Worm (Caenorhabditis elegans) whole organism, young adult: ENCODE results near the gene peli-1.
A peak's percentile ranks its signal among the peaks of the same experiment; 100 is the strongest.

ENCODE experiments used
- B0019.2 ChIP-seq: fragments of 200-800 bp; sonication (Bioruptor generic); conservative IDR thresholded peaks from 2 replicates; pipeline ENCODE4 v1.3.6; 2022; ENCODE audit warnings: missing genetic modification reagents, missing genetic modification characterization, missing compliant biosample characterization
- B0261.1 ChIP-seq: sonication (generic microtip); optimal IDR thresholded peaks from 2 replicates; lab custom pipeline; 2016; ENCODE audit warnings: mild to moderate bottlenecking, missing genetic modification characterization, moderate library complexity, missing compliant biosample characterization
- B0336.3 ChIP-seq: fragments of 200-800 bp; sonication (Bioruptor generic); IDR thresholded peaks from 2 replicates; pipeline ENCODE4 v1.3.6; 2022; ENCODE audit warnings: missing genetic modification characterization, missing compliant biosample characterization
- D2030.7 ChIP-seq: fragments of 200-800 bp; sonication (Bioruptor generic); IDR thresholded peaks from 2 replicates; pipeline ENCODE4 v1.3.6; 2022; ENCODE audit warnings: missing genetic modification reagents, missing genetic modification characterization, missing compliant biosample characterization
- F22D6.2 ChIP-seq: sonication (generic microtip); optimal IDR thresholded peaks from 2 replicates; lab custom pipeline; 2016; ENCODE audit warnings: mild to moderate bottlenecking, missing genetic modification characterization, missing compliant biosample characterization
- F23B12.7 ChIP-seq: sonication (generic microtip); optimal IDR thresholded peaks from 2 replicates; lab custom pipeline; 2017; ENCODE audit warnings: missing genetic modification characterization, mild to moderate bottlenecking, missing compliant biosample characterization, antibody characterized with exemption, moderate library complexity; ENCODE audit not compliant: insufficient read depth
- F37B4.10 ChIP-seq: fragments of 200-800 bp; sonication (Bioruptor generic); IDR thresholded peaks from 2 replicates; pipeline ENCODE4 v1.3.6; 2022; ENCODE audit warnings: missing genetic modification characterization, missing compliant biosample characterization
- K12H6.12 ChIP-seq: fragments of 200-800 bp; sonication (Bioruptor generic); optimal IDR thresholded peaks from 2 replicates; lab custom pipeline; 2018; ENCODE audit warnings: mild to moderate bottlenecking, missing genetic modification characterization, missing compliant biosample characterization
- T26A5.8 ChIP-seq: sonication (generic microtip); optimal IDR thresholded peaks from 2 replicates; lab custom pipeline; 2016; ENCODE audit warnings: missing genetic modification characterization, missing compliant biosample characterization
- Y53G8AR.9 ChIP-seq: fragments of 200-800 bp; sonication (Bioruptor generic); conservative IDR thresholded peaks from 2 replicates; pipeline ENCODE4 v1.3.6; 2022; ENCODE audit warnings: missing genetic modification reagents, missing genetic modification characterization, missing compliant biosample characterization
- Y56A3A.18 ChIP-seq: fragments of 200-800 bp; sonication (Bioruptor generic); IDR thresholded peaks from 2 replicates; pipeline ENCODE4 v1.3.6; 2022; ENCODE audit warnings: missing genetic modification reagents, missing genetic modification characterization, missing compliant biosample characterization
- Y67H2A.10 ChIP-seq: fragments of 200-800 bp; sonication (Bioruptor generic); conservative IDR thresholded peaks from 2 replicates; pipeline ENCODE4 v1.3.6; 2022; ENCODE audit warnings: missing genetic modification reagents, missing genetic modification characterization, missing compliant biosample characterization
- cebp-2 ChIP-seq: fragments of 200-800 bp; sonication (Bioruptor generic); IDR thresholded peaks from 2 replicates; pipeline ENCODE4 v1.3.6; 2022; ENCODE audit warnings: missing genetic modification characterization, missing compliant biosample characterization
- ceh-27 ChIP-seq: fragments of 200-800 bp; sonication (Bioruptor generic); optimal IDR thresholded peaks from 2 replicates; lab custom pipeline; 2018; ENCODE audit warnings: mild to moderate bottlenecking, missing genetic modification characterization, moderate library complexity, missing compliant biosample characterization
- chd-7 ChIP-seq: sonication (generic microtip); optimal IDR thresholded peaks from 2 replicates; lab custom pipeline; 2016; ENCODE audit warnings: mild to moderate bottlenecking, missing genetic modification characterization, moderate library complexity, missing compliant biosample characterization
- egl-18 ChIP-seq: fragments of 200-800 bp; sonication (Bioruptor generic); IDR thresholded peaks from 2 replicates; pipeline ENCODE4 v1.3.6; 2022; ENCODE audit warnings: missing genetic modification reagents, missing genetic modification characterization, missing compliant biosample characterization
- gei-17 ChIP-seq: fragments of 200-800 bp; sonication (Bioruptor generic); optimal IDR thresholded peaks from 2 replicates; lab custom pipeline; 2018; ENCODE audit warnings: mild to moderate bottlenecking, missing genetic modification characterization, missing compliant biosample characterization
- hlh-12 ChIP-seq: sonication (generic microtip); optimal IDR thresholded peaks from 2 replicates; lab custom pipeline; 2016; ENCODE audit warnings: missing genetic modification characterization, missing compliant biosample characterization
- hmg-1.2 ChIP-seq: fragments of 200-800 bp; sonication (Bioruptor generic); IDR thresholded peaks from 2 replicates; pipeline ENCODE4 v1.3.6; 2022; ENCODE audit warnings: missing genetic modification reagents, missing genetic modification characterization, missing compliant biosample characterization
- let-526 ChIP-seq: fragments of 200-800 bp; sonication (Bioruptor generic); IDR thresholded peaks from 2 replicates; pipeline ENCODE4 v1.3.6; 2022; ENCODE audit warnings: missing genetic modification reagents, missing genetic modification characterization, missing compliant biosample characterization
- let-607 ChIP-seq, 2 experiments: fragments of 200-800 bp in 1 of 2; sonication (Bioruptor generic) in 1 of 2; sonication (generic microtip) in 1 of 2; optimal IDR thresholded peaks; 2 replicates each; lab custom pipeline; 2016 to 2018; ENCODE audit warnings: mild to moderate bottlenecking in 2 of 2, missing compliant biosample characterization in 2 of 2, missing genetic modification characterization in 2 of 2, moderate library complexity in 2 of 2, missing genotype in 1 of 2
- lin-40 ChIP-seq: sonication (generic microtip); optimal IDR thresholded peaks from 2 replicates; lab custom pipeline; 2016; ENCODE audit warnings: missing genetic modification characterization, mild to moderate bottlenecking, missing compliant biosample characterization, missing genotype, missing genetic modification reagents
- lin-54 ChIP-seq: fragments of 200-800 bp; sonication (Bioruptor generic); optimal IDR thresholded peaks from 2 replicates; lab custom pipeline; 2018; ENCODE audit warnings: mild to moderate bottlenecking, missing genetic modification characterization, missing compliant biosample characterization
- lsl-1 ChIP-seq: fragments of 200-800 bp; sonication (Bioruptor generic); optimal IDR thresholded peaks from 2 replicates; lab custom pipeline; 2018; ENCODE audit warnings: mild to moderate bottlenecking, missing genetic modification characterization, moderate library complexity, missing compliant biosample characterization
- lsy-27 ChIP-seq: sonication (generic microtip); optimal IDR thresholded peaks from 2 replicates; lab custom pipeline; 2017; ENCODE audit warnings: missing genetic modification characterization, mild to moderate bottlenecking, missing compliant biosample characterization, antibody characterized with exemption, missing genotype, borderline replicate concordance; ENCODE audit not compliant: insufficient read depth
- madf-10 ChIP-seq: sonication (generic microtip); optimal IDR thresholded peaks from 2 replicates; lab custom pipeline; 2016; ENCODE audit warnings: mild to moderate bottlenecking, missing genetic modification characterization, missing compliant biosample characterization
- madf-6 ChIP-seq: fragments of 200-800 bp; sonication (Bioruptor generic); IDR thresholded peaks from 2 replicates; pipeline ENCODE4 v1.3.6; 2022; ENCODE audit warnings: missing genetic modification reagents, missing genetic modification characterization, missing compliant biosample characterization
- mcd-1 ChIP-seq: fragments of 200-800 bp; sonication (Bioruptor generic); IDR thresholded peaks from 2 replicates; pipeline ENCODE4 v1.3.6; 2022; ENCODE audit warnings: missing genetic modification reagents, missing genetic modification characterization, missing compliant biosample characterization
- mel-28 ChIP-seq: sonication (generic microtip); optimal IDR thresholded peaks from 2 replicates; lab custom pipeline; 2016; ENCODE audit warnings: borderline replicate concordance, mild to moderate bottlenecking, missing genetic modification characterization, missing compliant biosample characterization
- mes-4 ChIP-seq: sonication (generic microtip); optimal IDR thresholded peaks from 2 replicates; lab custom pipeline; 2016; ENCODE audit warnings: missing genotype, missing genetic modification characterization, missing compliant biosample characterization
- nfya-2 ChIP-seq: fragments of 200-800 bp; sonication (Bioruptor generic); IDR thresholded peaks from 2 replicates; pipeline ENCODE4 v1.3.6; 2022; ENCODE audit warnings: missing genetic modification reagents, missing genetic modification characterization, missing compliant biosample characterization
- nhr-179 ChIP-seq: sonication (generic microtip); optimal IDR thresholded peaks from 2 replicates; lab custom pipeline; 2016; ENCODE audit warnings: mild to moderate bottlenecking, missing genetic modification characterization, missing compliant biosample characterization
- nhr-80 ChIP-seq: sonication (generic microtip); optimal IDR thresholded peaks from 2 replicates; lab custom pipeline; 2016; ENCODE audit warnings: missing genetic modification characterization, missing compliant biosample characterization
- nhr-90 ChIP-seq: sonication (generic microtip); optimal IDR thresholded peaks from 2 replicates; lab custom pipeline; 2016; ENCODE audit warnings: missing genotype, mild to moderate bottlenecking, missing genetic modification characterization, missing compliant biosample characterization
- rec-8 ChIP-seq, 2 experiments: sonication (generic microtip); optimal IDR thresholded peaks; 2 replicates each; lab custom pipeline; 2016; ENCODE audit warnings: mild to moderate bottlenecking in 2 of 2, missing genetic modification characterization in 2 of 2, missing genetic modification reagents in 2 of 2, missing genotype in 2 of 2, missing biosample characterization in 1 of 2, missing compliant biosample characterization in 1 of 2, moderate library complexity in 1 of 2
- rpc-1 ChIP-seq, 2 experiments: fragments of 150-350 bp in 1 of 2; sonication (generic microtip) in 1 of 2; optimal IDR thresholded peaks; 2 replicates each; lab custom pipeline; 2014 to 2018; ENCODE audit warnings: missing biosample characterization in 1 of 2, missing genetic modification characterization in 1 of 2, missing genetic modification reagents in 1 of 2, missing genotype in 1 of 2
- sdz-38 ChIP-seq: sonication (generic microtip); optimal IDR thresholded peaks from 2 replicates; lab custom pipeline; 2016; ENCODE audit warnings: missing genotype, missing genetic modification characterization, missing compliant biosample characterization
- snpc-1.3 ChIP-seq: sonication (generic microtip); optimal IDR thresholded peaks from 2 replicates; lab custom pipeline; 2017; ENCODE audit warnings: missing genetic modification characterization, mild to moderate bottlenecking, missing compliant biosample characterization, antibody characterized with exemption, moderate library complexity, missing genotype, missing genetic modification reagents; ENCODE audit not compliant: insufficient read depth
- snpc-3.4 ChIP-seq: sonication (generic microtip); optimal IDR thresholded peaks from 2 replicates; lab custom pipeline; 2017; ENCODE audit warnings: missing genetic modification characterization, mild to moderate bottlenecking, missing compliant biosample characterization, antibody characterized with exemption, moderate library complexity, missing genotype, missing genetic modification reagents
- tbp1 ChIP-seq: fragments of 200-800 bp; sonication (Bioruptor generic); optimal IDR thresholded peaks from 2 replicates; lab custom pipeline; 2018; ENCODE audit warnings: mild to moderate bottlenecking, missing genetic modification characterization, missing compliant biosample characterization
- tlf-1 ChIP-seq: fragments of 200-800 bp; sonication (Bioruptor generic); optimal IDR thresholded peaks from 2 replicates; lab custom pipeline; 2018; ENCODE audit warnings: mild to moderate bottlenecking, missing genetic modification characterization, missing compliant biosample characterization
- ztf-22 ChIP-seq: fragments of 200-800 bp; sonication (Bioruptor generic); optimal IDR thresholded peaks from 2 replicates; lab custom pipeline; 2018; ENCODE audit warnings: mild to moderate bottlenecking, missing genetic modification characterization, moderate library complexity, missing compliant biosample characterization
- ztf-3 ChIP-seq: fragments of 200-800 bp; sonication (Bioruptor generic); optimal IDR thresholded peaks from 2 replicates; lab custom pipeline; 2018; ENCODE audit warnings: mild to moderate bottlenecking, missing genetic modification characterization, missing compliant biosample characterization

peli-1 gene

ce11 chrV:5677947-5678346, 27.7 kb upstream of the peli-1 start:
- TF ChIP-seq ceh-27 (GFP tag; lab: Kevin White, UChicago) (no peak), ztf-22 (no peak), nhr-179 (tag; lab: Kevin White, UChicago) (no peak), madf-6 (GFP tag; lab: Robert Waterston, UW) (no peak), F23B12.7 (no peak), madf-10 (tag; lab: Kevin White, UChicago) (no peak), mel-28 (tag; lab: Kevin White, UChicago) (no peak), nfya-2 (no peak), tlf-1 (GFP tag; lab: Kevin White, UChicago) (no peak), nhr-80 (no peak), chd-7 (tag; lab: Kevin White, UChicago) (no peak), rpc-1 (optimal IDR thresholded peaks at IDR 0.05; lab: Kevin White, UChicago) (no peak), rpc-1 (tag; optimal IDR thresholded peaks at IDR 0.05; lab: Kevin White, UChicago) (no peak), K12H6.12 (no peak), egl-18 (GFP tag; lab: Robert Waterston, UW) (no peak)

- TF ChIP-seq B0336.3 (GFP tag; lab: Robert Waterston, UW) (0 out of 2 replicates have a peak, but pooled peaks have one; percentile 32), Y53G8AR.9 (peak; percentile 22; the same call in 1 of the 2 replicates), T26A5.8 (tag; lab: Kevin White, UChicago) (no peak), gei-17 (GFP tag; lab: Kevin White, UChicago) (no peak)
These were observed 23.1 kb upstream of the peli-1 start, which contains the start of gene prp-39 for ce11 chrV:5682530-5682929. prp-39 (minus strand) TSS chrV:5682630.

- TF ChIP-seq ztf-3 (GFP tag; lab: Kevin White, UChicago) (no peak), F37B4.10 (GFP tag; lab: Robert Waterston, UW) (no peak), mes-4 (tag; lab: Kevin White, UChicago) (no peak), lsy-27 (tag; lab: Kevin White, UChicago) (no peak), mcd-1 (GFP tag; lab: Robert Waterston, UW) (peak; percentile 86), lsl-1 (GFP tag; lab: Kevin White, UChicago) (peak; percentile 65), tbp1 (peak; percentile 66), hlh-12 (tag; lab: Kevin White, UChicago) (no peak), hmg-1.2 (GFP tag; lab: Robert Waterston, UW) (peak; percentile 55), Y67H2A.10 (no peak), lin-54 (GFP tag; lab: Kevin White, UChicago) (peak; percentile 85), K12H6.12 (peak; percentile 88), F22D6.2 (tag; lab: Kevin White, UChicago) (no peak), let-607 (tag; optimal IDR thresholded peaks at IDR 0.05; lab: Kevin White, UChicago) (peak in 1 of 2 experiments; percentile 10), lin-40 (tag; lab: Kevin White, UChicago) (peak; percentile 84), B0019.2 (peak; percentile 86), B0336.3 (GFP tag; lab: Robert Waterston, UW) (peak; percentile 28; the same call in 1 of the 2 replicates), let-526 (GFP tag; lab: Robert Waterston, UW) (no peak), nhr-179 (tag; lab: Kevin White, UChicago) (no peak), cebp-2 (no peak), mel-28 (tag; lab: Kevin White, UChicago) (no peak), sdz-38 (tag; lab: Kevin White, UChicago) (no peak), Y53G8AR.9 (peak; percentile 56; the same call in 1 of the 2 replicates), B0261.1 (no peak), rec-8 (tag; optimal IDR thresholded peaks at IDR 0.05; lab: Kevin White, UChicago) (no peak), D2030.7 (peak; percentile 68), snpc-1.3 (tag; lab: Kevin White, UChicago) (peak; percentile 72), snpc-3.4 (peak; percentile 51), T26A5.8 (tag; lab: Kevin White, UChicago) (no peak), nhr-90 (no peak), Y56A3A.18 (GFP tag; lab: Robert Waterston, UW) (no peak), nhr-80 (peak; percentile 6)
These were observed 21.1 kb upstream of the peli-1 start, which contains the start of the genes hmgs-1 and F25B4.4 for ce11 chrV:5684534-5684933. hmgs-1 (minus strand) TSS chrV:5684589. F25B4.4 (plus strand) TSS chrV:5684873.
